Worm (Caenorhabditis elegans) whole organism, young adult: ENCODE results near the gene C43D7.4.
"Not testable (repeated sequence)": the region's sequence is repeated elsewhere in the genome, so short reads cannot be mapped to it uniquely, and the experiment has no call there.

Experiments
- F23B12.7 ChIP-seq: sonication (generic microtip); optimal IDR thresholded peaks from 2 replicates; lab custom pipeline; 2017; ENCODE audit warnings: missing genetic modification characterization, mild to moderate bottlenecking, missing compliant biosample characterization, antibody characterized with exemption, moderate library complexity; ENCODE audit not compliant: insufficient read depth
- F49E8.2 ChIP-seq: sonication (generic microtip); optimal IDR thresholded peaks from 3 replicates; lab custom pipeline; 2017; ENCODE audit warnings: missing genetic modification characterization, mild to moderate bottlenecking, missing compliant biosample characterization, antibody characterized with exemption, moderate library complexity; ENCODE audit not compliant: insufficient read depth
- ama-1 ChIP-seq, 3 experiments: fragments of 150-350 bp in 1 of 3; sonication (generic microtip) in 2 of 3; optimal IDR thresholded peaks; 2 replicates each; lab custom pipeline; 2014 to 2018; ENCODE audit warnings: missing biosample characterization in 2 of 3, missing genetic modification characterization in 2 of 3, missing genetic modification reagents in 2 of 3
- attf-5 ChIP-seq: fragments of 200-800 bp; sonication (Bioruptor generic); optimal IDR thresholded peaks from 2 replicates; lab custom pipeline; 2018; ENCODE audit warnings: mild to moderate bottlenecking, missing genetic modification characterization, missing compliant biosample characterization
- attf-6 ChIP-seq: fragments of 200-800 bp; sonication (Bioruptor generic); IDR thresholded peaks from 2 replicates; pipeline ENCODE4 v1.3.6; 2022; ENCODE audit warnings: missing genetic modification reagents, missing genetic modification characterization, missing compliant biosample characterization
- cebp-2 ChIP-seq: fragments of 200-800 bp; sonication (Bioruptor generic); IDR thresholded peaks from 2 replicates; pipeline ENCODE4 v1.3.6; 2022; ENCODE audit warnings: missing genetic modification characterization, missing compliant biosample characterization
- dpl-1 ChIP-seq: fragments of 150-350 bp; optimal IDR thresholded peaks from 2 replicates; lab custom pipeline; 2014; ENCODE audit warnings: missing biosample characterization, missing genetic modification reagents, missing genetic modification characterization
- lag-1 ChIP-seq: fragments of 200-800 bp; sonication (Bioruptor generic); IDR thresholded peaks from 2 replicates; pipeline ENCODE4 v1.3.6; 2022; ENCODE audit warnings: missing genetic modification reagents, missing genetic modification characterization, missing compliant biosample characterization
- lsy-27 ChIP-seq: sonication (generic microtip); optimal IDR thresholded peaks from 2 replicates; lab custom pipeline; 2017; ENCODE audit warnings: missing genetic modification characterization, mild to moderate bottlenecking, missing compliant biosample characterization, antibody characterized with exemption, missing genotype, borderline replicate concordance; ENCODE audit not compliant: insufficient read depth
- nhr-120 ChIP-seq: fragments of 200-800 bp; sonication (Bioruptor generic); IDR thresholded peaks from 2 replicates; pipeline ENCODE4 v1.3.6; 2022; ENCODE audit warnings: missing genetic modification characterization, missing compliant biosample characterization
- snpc-4 ChIP-seq, 5 experiments: fragments of 150-350 bp in 1 of 5; sonication (generic microtip) in 4 of 5; optimal IDR thresholded peaks; 2 replicates each; lab custom pipeline; 2014 to 2018; ENCODE audit warnings: missing genetic modification characterization in 5 of 5, missing biosample characterization in 3 of 5, antibody characterized with exemption in 2 of 5, mild to moderate bottlenecking in 2 of 5, missing compliant biosample characterization in 2 of 5, missing genotype in 2 of 5, moderate library complexity in 2 of 5, missing genetic modification reagents in 1 of 5
- zfh-2 ChIP-seq: fragments of 200-800 bp; sonication (Bioruptor generic); conservative IDR thresholded peaks from 2 replicates; pipeline ENCODE4 v1.3.6; 2022; ENCODE audit warnings: missing genetic modification reagents, missing genetic modification characterization, missing compliant biosample characterization

DNA sequence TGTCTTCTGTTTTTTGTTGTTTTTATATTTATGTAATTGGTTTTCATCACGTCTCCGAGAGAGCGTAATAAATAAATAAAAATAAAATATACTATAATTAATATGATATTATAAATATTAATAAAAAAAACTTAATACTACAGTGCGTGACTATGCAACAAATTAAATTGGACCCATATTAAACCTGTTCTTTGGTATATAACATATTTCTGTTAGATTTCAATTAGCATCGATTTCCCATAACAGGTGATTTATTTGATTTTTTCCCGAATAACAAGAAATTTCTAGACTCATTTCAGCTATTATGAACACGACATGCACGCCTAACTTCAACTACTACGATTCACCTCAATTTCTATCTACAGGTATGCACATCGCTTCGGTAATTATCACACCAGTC lies 5.2 kb downstream of the C43D7.4 start, which contains the start of gene srh-208:
- TF ChIP-seq F23B12.7 (tag; lab: Kevin White, UChicago); lag-1 (GFP tag; lab: Robert Waterston, UW); lsy-27; cebp-2 (GFP tag; lab: Robert Waterston, UW); snpc-4 (GFP tag; optimal IDR thresholded peaks at IDR 0.05; lab: Kevin White, UChicago); snpc-4 (tag; optimal IDR thresholded peaks at IDR 0.05; lab: Kevin White, UChicago); dpl-1 (GFP tag; lab: Kevin White, UChicago); zfh-2 (GFP tag; lab: Robert Waterston, UW); ama-1 (optimal IDR thresholded peaks at IDR 0.05; lab: Kevin White, UChicago); ama-1 (GFP tag; optimal IDR thresholded peaks at IDR 0.05; lab: Kevin White, UChicago); nhr-120 (GFP tag; lab: Robert Waterston, UW); attf-6; attf-5; F49E8.2 (tag; lab: Kevin White, UChicago): not testable (repeated sequence)
